Worm (Caenorhabditis elegans) whole organism, late embryonic: ENCODE results near the gene bed-2.

Experiments
- ceh-18 ChIP-seq: sonication (generic microtip); optimal IDR thresholded peaks from 2 replicates; lab custom pipeline; 2016; ENCODE audit warnings: missing genetic modification characterization, missing compliant biosample characterization
- ceh-2 ChIP-seq: sonication (generic microtip); optimal IDR thresholded peaks from 2 replicates; lab custom pipeline; 2016; ENCODE audit warnings: missing genotype, missing genetic modification characterization, missing compliant biosample characterization
- elt-4 ChIP-seq: sonication (generic microtip); optimal IDR thresholded peaks from 2 replicates; lab custom pipeline; 2016; ENCODE audit warnings: missing genetic modification characterization, missing compliant biosample characterization
- ets-4 ChIP-seq: sonication (generic microtip); optimal IDR thresholded peaks from 2 replicates; lab custom pipeline; 2016; ENCODE audit warnings: missing genetic modification characterization, missing compliant biosample characterization
- fkh-10 ChIP-seq: fragments of 150-350 bp; optimal IDR thresholded peaks from 2 replicates; lab custom pipeline; 2014; ENCODE audit warnings: missing biosample characterization, missing genetic modification reagents, missing genetic modification characterization
- nhr-11 ChIP-seq: fragments of 150-350 bp; optimal IDR thresholded peaks from 2 replicates; lab custom pipeline; 2014; ENCODE audit warnings: missing biosample characterization, missing genetic modification characterization

- TF ChIP-seq ceh-2 (tag; lab: Kevin White, UChicago) (no peak), elt-4 (tag; lab: Kevin White, UChicago) (no peak), nhr-11 (no peak), ceh-18 (tag; lab: Kevin White, UChicago) (no peak), fkh-10 (no peak), ets-4 (no peak)
Observed at ce11 chrIII:11505213-11505612, 34.6 kb upstream of the bed-2 start, which contains the start of the genes Y66D12A.21 and spe-6.
